Worm (Caenorhabditis elegans) whole organism, early embryonic: ENCODE data around the gene bgnt-1.4.

Experiments
- B0310.2 ChIP-seq: sonication (generic microtip); optimal IDR thresholded peaks from 2 replicates; lab custom pipeline; 2016; ENCODE audit warnings: mild to moderate bottlenecking, missing genetic modification characterization, missing compliant biosample characterization
- aly-1 ChIP-seq: sonication (generic microtip); optimal IDR thresholded peaks from 2 replicates; lab custom pipeline; 2016; ENCODE audit warnings: missing genetic modification characterization, missing compliant biosample characterization
- ama-1 ChIP-seq: fragments of 150-350 bp; optimal IDR thresholded peaks from 2 replicates; lab custom pipeline; 2014
- ceh-36 ChIP-seq: sonication (generic microtip); optimal IDR thresholded peaks from 2 replicates; lab custom pipeline; 2016; ENCODE audit warnings: missing genetic modification characterization, inconsistent platforms, missing compliant biosample characterization
- flt-1 ChIP-seq: fragments of 200-800 bp; sonication (Bioruptor generic); IDR thresholded peaks from 2 replicates; pipeline ENCODE4 v1.3.6; 2022; ENCODE audit warnings: missing genetic modification characterization, missing compliant biosample characterization
- hmbx-1 ChIP-seq: sonication (generic microtip); optimal IDR thresholded peaks from 2 replicates; lab custom pipeline; 2016; ENCODE audit warnings: mild to moderate bottlenecking, missing genetic modification characterization, missing compliant biosample characterization
- hmg-4 ChIP-seq: fragments of 200-800 bp; sonication (Bioruptor generic); optimal IDR thresholded peaks from 2 replicates; lab custom pipeline; 2018; ENCODE audit warnings: mild to moderate bottlenecking, missing genetic modification characterization, missing compliant biosample characterization
- sea-1 ChIP-seq: fragments of 200-800 bp; sonication (Bioruptor generic); conservative IDR thresholded peaks from 2 replicates; pipeline ENCODE4 v1.3.6; 2022; ENCODE audit warnings: missing genetic modification characterization, missing compliant biosample characterization
- tbx-11 ChIP-seq: fragments of 200-800 bp; sonication (Bioruptor generic); IDR thresholded peaks from 2 replicates; pipeline ENCODE4 v1.3.6; 2022; ENCODE audit warnings: missing genetic modification characterization, missing compliant biosample characterization
- tbx-37 ChIP-seq: fragments of 200-800 bp; sonication (Bioruptor generic); conservative IDR thresholded peaks from 2 replicates; pipeline ENCODE4 v1.3.6; 2022; ENCODE audit warnings: missing genetic modification reagents, missing genetic modification characterization, missing compliant biosample characterization
- tra-4 ChIP-seq: sonication (generic microtip); optimal IDR thresholded peaks from 2 replicates; lab custom pipeline; 2017; ENCODE audit warnings: missing genetic modification characterization, missing compliant biosample characterization

DNA sequence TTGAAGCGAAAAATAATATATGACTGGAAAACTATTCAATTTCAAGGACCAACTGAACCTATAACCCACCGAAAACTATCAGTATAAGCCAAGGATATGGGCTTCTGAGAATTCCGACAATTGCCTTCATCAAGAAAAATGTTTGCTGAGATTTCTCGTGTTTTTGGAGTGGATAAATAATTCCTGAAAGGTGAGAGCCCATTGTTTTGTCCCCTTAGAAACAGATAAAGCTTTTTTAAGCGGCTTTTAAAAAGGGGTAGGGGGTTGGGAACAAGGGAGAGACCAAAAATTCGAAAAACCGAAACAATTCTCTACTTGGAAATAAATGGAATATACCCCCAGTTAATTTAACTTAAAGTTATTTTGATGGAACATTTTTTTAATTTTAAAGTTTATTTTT, 5.7 kb downstream of the bgnt-1.4 start, which contains the start of gene C18G1.8:
- TF ChIP-seq sea-1 (GFP tag; lab: Robert Waterston, UW) (no peak), B0310.2 (tag; lab: Kevin White, UChicago) (no peak), flt-1 (GFP tag; lab: Robert Waterston, UW) (no peak), hmg-4 (GFP tag; lab: Kevin White, UChicago) (no peak), ama-1 (lab: Kevin White, UChicago) (no peak), aly-1 (tag; lab: Kevin White, UChicago) (no peak), tbx-37 (no peak), hmbx-1 (no peak), tbx-11 (GFP tag; lab: Robert Waterston, UW) (no peak), tra-4 (tag; lab: Kevin White, UChicago) (no peak), ceh-36 (tag; lab: Kevin White, UChicago) (no peak)
